Fruit fly (Drosophila melanogaster): Measurements from ENCODE around the gene CG43082.

CG43082 gene

dm6 chr3L:15619626-15620247 is 41.9 kb upstream of the CG43082 start, which contains the start of gene Phs (continued):
- TF ChIP-seq hbn (GFP tag; IDR thresholded peaks at IDR 0.05; ENCODE audit: partially characterized antibody) (peak; percentile 38; the same call in 1 of the 2 replicates), Ets65A (GFP tag) (peak; percentile 99), CG13287 (GFP tag; IDR thresholded peaks at IDR 0.05; ENCODE audit: partially characterized antibody) (peak; percentile 69), CG7839 (tag; optimal IDR thresholded peaks at IDR 0.05) (peak; percentile 63), Eip74EF (GFP tag; optimal IDR thresholded peaks at IDR 0.05) (no peak), btn (GFP tag; optimal IDR thresholded peaks at IDR 0.05) (peak; percentile 78), CG5953 (GFP tag; IDR thresholded peaks at IDR 0.05) (peak; percentile 65), Fer3 (tag; optimal IDR thresholded peaks at IDR 0.05) (peak; percentile 67), CG9727 (GFP tag; optimal IDR thresholded peaks at IDR 0.05) (peak; percentile 10), eve (GFP tag; optimal IDR thresholded peaks at IDR 0.05) (no peak), dmrt11E (tag; optimal IDR thresholded peaks at IDR 0.05) (peak; percentile 45), CG7745 (tag; optimal IDR thresholded peaks at IDR 0.05) (peak; percentile 35), Xrp1 (GFP tag; IDR thresholded peaks at IDR 0.05) (peak; percentile 87), Bteb2 (GFP tag; optimal IDR thresholded peaks at IDR 0.05) (peak; percentile 71), dati (GFP tag; IDR thresholded peaks at IDR 0.05) (no peak), CTCF (GFP tag; optimal IDR thresholded peaks at IDR 0.05) (peak; percentile 11), CG18764 (GFP tag; optimal IDR thresholded peaks at IDR 0.05) (peak; percentile 79), CG3995 (GFP tag; optimal IDR thresholded peaks at IDR 0.05) (peak; percentile 44), CG1602 (GFP tag; optimal IDR thresholded peaks at IDR 0.05) (peak; percentile 60), gt (GFP tag; IDR thresholded peaks at IDR 0.05) (peak; percentile 12; the same call in 1 of the 2 replicates), CG9817 (tag; optimal IDR thresholded peaks at IDR 0.05) (peak; percentile 75), CG11085 (GFP tag; IDR thresholded peaks at IDR 0.05) (peak; percentile 88), dan (GFP tag; IDR thresholded peaks at IDR 0.05) (no peak), CG32532 (GFP tag; IDR thresholded peaks at IDR 0.05) (peak; percentile 81), TFAM (GFP tag; optimal IDR thresholded peaks at IDR 0.05) (no peak), pho (GFP tag; optimal IDR thresholded peaks at IDR 0.05) (peak; percentile 76), CG33557 (GFP tag; optimal IDR thresholded peaks at IDR 0.05) (peak; percentile 44), zfh2 (GFP tag; optimal IDR thresholded peaks at IDR 0.05) (peak; percentile 94), CkIIα-i1 (GFP tag; IDR thresholded peaks at IDR 0.05) (no peak), zen (tag; optimal IDR thresholded peaks at IDR 0.05) (peak; percentile 11), Neu2 (GFP tag; optimal IDR thresholded peaks at IDR 0.05; ENCODE audit: borderline replicate concordance) (peak; percentile 0), CG17361 (GFP tag; IDR thresholded peaks at IDR 0.05) (peak; percentile 50; the same call in 1 of the 3 replicates), gce (GFP tag; IDR thresholded peaks at IDR 0.05) (0 out of 3 replicates have a peak, but pooled peaks have one; percentile 53), fru (optimal IDR thresholded peaks at IDR 0.05) (no peak), crp (GFP tag; optimal IDR thresholded peaks at IDR 0.05) (peak in 1 of 2 experiments; percentile 35), gcm (GFP tag; optimal IDR thresholded peaks at IDR 0.05) (peak; percentile 13), amos (GFP tag; IDR thresholded peaks at IDR 0.05; ENCODE audit: partially characterized antibody) (peak; percentile 59), D19A (tag; optimal IDR thresholded peaks at IDR 0.05) (no peak), CG16863 (GFP tag; optimal IDR thresholded peaks at IDR 0.05) (peak; percentile 80), CG10431 (GFP tag; optimal IDR thresholded peaks at IDR 0.05) (no peak), phol (tag; optimal IDR thresholded peaks at IDR 0.05) (peak; percentile 57), pan (optimal IDR thresholded peaks at IDR 0.05) (no peak), pan (GFP tag; optimal IDR thresholded peaks at IDR 0.05 in 1 of 2, IDR thresholded peaks at IDR 0.05 in 1 of 2) (peak in 1 of 2 experiments; percentile 71), CG34422 (GFP tag; IDR thresholded peaks at IDR 0.05) (peak; percentile 74; the same call in 1 of the 3 replicates), CG2120 (GFP tag; optimal IDR thresholded peaks at IDR 0.05) (peak; percentile 93), fd64A (GFP tag; optimal IDR thresholded peaks at IDR 0.05) (peak; percentile 55), yki (optimal IDR thresholded peaks at IDR 0.05) (peak; percentile 44), Lpt (GFP tag; optimal IDR thresholded peaks at IDR 0.05) (no peak), CG43689 (GFP tag; IDR thresholded peaks at IDR 0.05) (no peak), lbe (GFP tag; optimal IDR thresholded peaks at IDR 0.05) (peak; percentile 84), CG15269 (tag; optimal IDR thresholded peaks at IDR 0.05) (peak; percentile 47)
